Worm (Caenorhabditis elegans): Measurements from ENCODE around the gene srg-22.

Gene srg-22

ce11 chrII:3048378-3048777 lies 44.9 kb downstream of the srg-22 start, which contains the start of gene sri-28:
Gene sri-28 (plus strand): TSS chrII:3048678.
- TF ChIP-seq ztf-4 (tag; optimal IDR thresholded peaks at IDR 0.05) (no peak), nhr-67 (tag; optimal IDR thresholded peaks at IDR 0.05) (no peak), elt-1 (tag; optimal IDR thresholded peaks at IDR 0.05) (no peak), nhr-12 (tag; optimal IDR thresholded peaks at IDR 0.05) (no peak), nhr-76 (tag; optimal IDR thresholded peaks at IDR 0.05) (no peak), hmg-11 (tag; optimal IDR thresholded peaks at IDR 0.05) (no peak), pha-4 (tag; optimal IDR thresholded peaks at IDR 0.05) (no peak)

- no peak for TF ChIP-seq nhr-11 (tag; optimal IDR thresholded peaks at IDR 0.05)
- TF ChIP-seq ceh-16 (tag; optimal IDR thresholded peaks at IDR 0.05): no peak
These were observed 47.4 kb downstream of the srg-22 start, which contains the start of gene sri-30 for ce11 chrII:3045875-3046274. Gene sri-30 (plus strand): TSS chrII:3046175.

ce11 chrII:3045422-3045821 lies 47.8 kb downstream of the srg-22 start:
- no peak for TF ChIP-seq tbx-2 (tag; optimal IDR thresholded peaks at IDR 0.05)
- TF ChIP-seq nhr-67 (tag; optimal IDR thresholded peaks at IDR 0.05): no peak
- no peak for TF ChIP-seq ama-1 (optimal IDR thresholded peaks at IDR 0.05)
- no peak for TF ChIP-seq fkh-10 (GFP tag; optimal IDR thresholded peaks at IDR 0.05)

ce11 chrII:3044023-3044422 lies 49.2 kb downstream of the srg-22 start, which contains the start of gene sri-29:
Gene sri-29 (plus strand): TSS chrII:3044323.
- TF ChIP-seq elt-2 (tag; optimal IDR thresholded peaks at IDR 0.05): no peak
- no peak for TF ChIP-seq fkh-10 (GFP tag; optimal IDR thresholded peaks at IDR 0.05)
- TF ChIP-seq mdl-1 (tag; optimal IDR thresholded peaks at IDR 0.05): no peak
- TF ChIP-seq eor-1 (tag; optimal IDR thresholded peaks at IDR 0.05): no peak
- TF ChIP-seq ZK546.5 (tag; optimal IDR thresholded peaks at IDR 0.05): no peak
- TF ChIP-seq nhr-43 (tag; optimal IDR thresholded peaks at IDR 0.05; ENCODE audit: poor library complexity, severe bottlenecking): no peak
- no peak for TF ChIP-seq mml-1 (tag; optimal IDR thresholded peaks at IDR 0.05)
- no peak for TF ChIP-seq fos-1 (tag; optimal IDR thresholded peaks at IDR 0.05)
- no peak for TF ChIP-seq nhr-25 (tag; optimal IDR thresholded peaks at IDR 0.05)
- no peak for TF ChIP-seq nhr-77 (tag; optimal IDR thresholded peaks at IDR 0.05)
- no peak for TF ChIP-seq aly-2 (tag; optimal IDR thresholded peaks at IDR 0.05)

- TF ChIP-seq lsy-12 (tag; optimal IDR thresholded peaks at IDR 0.05) (no peak), ztf-11 (tag; optimal IDR thresholded peaks at IDR 0.05) (no peak), R02D3.7 (tag; optimal IDR thresholded peaks at IDR 0.05) (no peak), nhr-12 (tag; optimal IDR thresholded peaks at IDR 0.05) (no peak), nhr-43 (tag; optimal IDR thresholded peaks at IDR 0.05; ENCODE audit: poor library complexity, severe bottlenecking) (no peak), ceh-28 (tag; optimal IDR thresholded peaks at IDR 0.05) (no peak)
These were observed 49.9 kb downstream of the srg-22 start, which contains the start of gene B0454.8 for ce11 chrII:3043358-3043757. Gene B0454.8 (minus strand): TSS chrII:3043458.
